Worm (Caenorhabditis elegans) whole organism, late embryonic: ENCODE data around the gene pals-20.
A peak's percentile ranks its signal among the peaks of the same experiment; 100 is the strongest.

Source experiments
- F13H6.1 ChIP-seq: sonication (generic microtip); optimal IDR thresholded peaks from 2 replicates; lab custom pipeline; 2016; ENCODE audit warnings: missing genetic modification characterization, missing compliant biosample characterization
- T23F11.4 ChIP-seq: fragments of 200-800 bp; sonication (Bioruptor generic); optimal IDR thresholded peaks from 2 replicates; lab custom pipeline; 2018; ENCODE audit warnings: mild to moderate bottlenecking, missing genetic modification characterization, missing compliant biosample characterization
- Y22D7AL.16 ChIP-seq: sonication (generic microtip); optimal IDR thresholded peaks from 2 replicates; lab custom pipeline; 2016; ENCODE audit warnings: missing genetic modification characterization, missing compliant biosample characterization
- ceh-14 ChIP-seq: sonication (generic microtip); optimal IDR thresholded peaks from 2 replicates; lab custom pipeline; 2016; ENCODE audit warnings: missing genotype, missing genetic modification characterization, missing compliant biosample characterization
- ceh-19 ChIP-seq: fragments of 200-800 bp; sonication (Bioruptor generic); optimal IDR thresholded peaks from 2 replicates; lab custom pipeline; 2018; ENCODE audit warnings: mild to moderate bottlenecking, missing genetic modification characterization, missing compliant biosample characterization
- ceh-24 ChIP-seq: sonication (generic microtip); optimal IDR thresholded peaks from 2 replicates; lab custom pipeline; 2016; ENCODE audit warnings: mild to moderate bottlenecking, missing genetic modification characterization, missing compliant biosample characterization
- ceh-48 ChIP-seq: sonication (generic microtip); optimal IDR thresholded peaks from 2 replicates; lab custom pipeline; 2016; ENCODE audit warnings: missing genetic modification characterization, inconsistent platforms, missing compliant biosample characterization
- ceh-9 ChIP-seq: sonication (generic microtip); optimal IDR thresholded peaks from 2 replicates; lab custom pipeline; 2016; ENCODE audit warnings: mild to moderate bottlenecking, missing genetic modification characterization, inconsistent platforms, missing compliant biosample characterization
- che-1 ChIP-seq: sonication (generic microtip); optimal IDR thresholded peaks from 2 replicates; lab custom pipeline; 2016; ENCODE audit warnings: mild to moderate bottlenecking, missing genetic modification characterization, missing compliant biosample characterization
- elt-2 ChIP-seq: sonication (generic microtip); optimal IDR thresholded peaks from 2 replicates; lab custom pipeline; 2016; ENCODE audit warnings: missing genetic modification reagents, missing genetic modification characterization, missing compliant biosample characterization
- eyg-1 ChIP-seq: sonication (generic microtip); optimal IDR thresholded peaks from 2 replicates; lab custom pipeline; 2016; ENCODE audit warnings: missing genotype, missing genetic modification characterization, missing compliant biosample characterization
- fax-1 ChIP-seq: sonication (generic microtip); optimal IDR thresholded peaks from 2 replicates; lab custom pipeline; 2016; ENCODE audit warnings: missing genotype, missing genetic modification characterization, missing compliant biosample characterization
- fkh-10 ChIP-seq: fragments of 150-350 bp; optimal IDR thresholded peaks from 2 replicates; lab custom pipeline; 2014; ENCODE audit warnings: missing biosample characterization, missing genetic modification reagents, missing genetic modification characterization
- fkh-6 ChIP-seq: sonication (generic microtip); optimal IDR thresholded peaks from 2 replicates; lab custom pipeline; 2016; ENCODE audit warnings: missing genetic modification characterization, missing compliant biosample characterization
- hlh-13 ChIP-seq: fragments of 200-800 bp; sonication (Bioruptor generic); optimal IDR thresholded peaks from 2 replicates; lab custom pipeline; 2018; ENCODE audit warnings: mild to moderate bottlenecking, missing genetic modification characterization, missing compliant biosample characterization
- hlh-15 ChIP-seq: sonication (generic microtip); optimal IDR thresholded peaks from 2 replicates; lab custom pipeline; 2016; ENCODE audit warnings: missing genetic modification characterization, missing compliant biosample characterization
- hlh-30 ChIP-seq: sonication (generic microtip); optimal IDR thresholded peaks from 2 replicates; lab custom pipeline; 2017; ENCODE audit warnings: antibody characterized with exemption, missing genetic modification characterization, missing compliant biosample characterization; ENCODE audit not compliant: insufficient read depth
- hlh-8 ChIP-seq: sonication (generic microtip); optimal IDR thresholded peaks from 2 replicates; lab custom pipeline; 2016; ENCODE audit warnings: missing genotype, missing genetic modification characterization, missing compliant biosample characterization
- lim-6 ChIP-seq: sonication (generic microtip); optimal IDR thresholded peaks from 2 replicates; lab custom pipeline; 2016; ENCODE audit warnings: missing genetic modification characterization, missing compliant biosample characterization
- lin-11 ChIP-seq: fragments of 200-800 bp; sonication (Bioruptor generic); optimal IDR thresholded peaks from 2 replicates; lab custom pipeline; 2018; ENCODE audit warnings: mild to moderate bottlenecking, missing genetic modification characterization, missing compliant biosample characterization
- madf-2 ChIP-seq: sonication (generic microtip); optimal IDR thresholded peaks from 2 replicates; lab custom pipeline; 2017; ENCODE audit warnings: missing genetic modification characterization, missing compliant biosample characterization
- nfya-1 ChIP-seq: sonication (generic microtip); optimal IDR thresholded peaks from 2 replicates; lab custom pipeline; 2017; ENCODE audit warnings: missing genetic modification characterization, mild to moderate bottlenecking, missing compliant biosample characterization, antibody characterized with exemption, moderate library complexity
- npax-4 ChIP-seq: sonication (generic microtip); optimal IDR thresholded peaks from 2 replicates; lab custom pipeline; 2016; ENCODE audit warnings: missing genetic modification characterization, missing compliant biosample characterization
- odd-2 ChIP-seq: sonication (generic microtip); optimal IDR thresholded peaks from 2 replicates; lab custom pipeline; 2017; ENCODE audit warnings: antibody characterized with exemption, mild to moderate bottlenecking, missing genetic modification characterization, missing compliant biosample characterization
- pag-3 ChIP-seq: sonication (generic microtip); optimal IDR thresholded peaks from 2 replicates; lab custom pipeline; 2016; ENCODE audit warnings: missing compliant biosample characterization, missing genetic modification characterization, borderline replicate concordance
- pat-9 ChIP-seq: fragments of 200-800 bp; sonication (Bioruptor generic); optimal IDR thresholded peaks from 2 replicates; lab custom pipeline; 2018; ENCODE audit warnings: mild to moderate bottlenecking, missing genetic modification characterization, moderate library complexity, missing compliant biosample characterization
- pha-2 ChIP-seq: sonication (generic microtip); optimal IDR thresholded peaks from 2 replicates; lab custom pipeline; 2017; ENCODE audit warnings: mild to moderate bottlenecking, missing genetic modification characterization, missing compliant biosample characterization
- pqm-1 ChIP-seq: sonication (generic microtip); optimal IDR thresholded peaks from 2 replicates; lab custom pipeline; 2016; ENCODE audit warnings: missing genetic modification characterization, missing compliant biosample characterization
- ref-2 ChIP-seq: sonication (generic microtip); optimal IDR thresholded peaks from 2 replicates; lab custom pipeline; 2016; ENCODE audit warnings: missing genetic modification characterization, missing compliant biosample characterization
- rnt-1 ChIP-seq: sonication (generic microtip); optimal IDR thresholded peaks from 2 replicates; lab custom pipeline; 2016; ENCODE audit warnings: missing genetic modification characterization, missing compliant biosample characterization
- sdc-2 ChIP-seq: sonication (generic microtip); optimal IDR thresholded peaks from 2 replicates; lab custom pipeline; 2016; ENCODE audit warnings: missing genotype, missing genetic modification characterization, missing compliant biosample characterization
- sox-2 ChIP-seq: fragments of 200-800 bp; sonication (Bioruptor generic); IDR thresholded peaks from 2 replicates; pipeline ENCODE4 v1.3.6; 2022; ENCODE audit warnings: missing genetic modification reagents, missing genetic modification characterization, missing compliant biosample characterization
- ttx-3 ChIP-seq: sonication (generic microtip); optimal IDR thresholded peaks from 2 replicates; lab custom pipeline; 2016; ENCODE audit warnings: missing genetic modification reagents, missing genetic modification characterization, missing compliant biosample characterization
- unc-42 ChIP-seq: sonication (generic microtip); optimal IDR thresholded peaks from 2 replicates; lab custom pipeline; 2016; ENCODE audit warnings: missing genotype, missing genetic modification characterization, missing compliant biosample characterization
- unc-86 ChIP-seq: sonication (generic microtip); optimal IDR thresholded peaks from 2 replicates; lab custom pipeline; 2016; ENCODE audit warnings: missing genetic modification characterization, missing compliant biosample characterization
- ztf-16 ChIP-seq: sonication (generic microtip); optimal IDR thresholded peaks from 2 replicates; lab custom pipeline; 2017; ENCODE audit warnings: missing genetic modification characterization, missing compliant biosample characterization

Gene pals-20

ce11 chrIII:1388274-1389058 lies at the start of gene pals-20:
Gene pals-20, minus strand, starts transcription at chrIII:1388324.
- TF ChIP-seq madf-2 (no peak), lin-11 (tag; lab: Kevin White, UChicago) (no peak), pqm-1 (tag; lab: Kevin White, UChicago) (no peak), lim-6 (tag; lab: Kevin White, UChicago) (no peak), ztf-16 (tag; lab: Kevin White, UChicago) (no peak), hlh-15 (tag; lab: Kevin White, UChicago) (no peak), ttx-3 (tag; lab: Kevin White, UChicago) (no peak), che-1 (tag; lab: Kevin White, UChicago) (no peak), pag-3 (tag; lab: Kevin White, UChicago) (no peak), odd-2 (tag; lab: Kevin White, UChicago) (no peak), hlh-30 (tag; lab: Kevin White, UChicago) (no peak), ref-2 (tag; lab: Kevin White, UChicago) (no peak), sdc-2 (tag; lab: Kevin White, UChicago) (no peak), F13H6.1 (tag; lab: Kevin White, UChicago) (no peak), fax-1 (tag; lab: Kevin White, UChicago) (no peak), pha-2 (tag; lab: Kevin White, UChicago) (no peak), ceh-14 (tag; lab: Kevin White, UChicago) (no peak), elt-2 (tag; lab: Kevin White, UChicago) (no peak), ceh-24 (no peak), ceh-9 (tag; lab: Kevin White, UChicago) (no peak)

DNA sequence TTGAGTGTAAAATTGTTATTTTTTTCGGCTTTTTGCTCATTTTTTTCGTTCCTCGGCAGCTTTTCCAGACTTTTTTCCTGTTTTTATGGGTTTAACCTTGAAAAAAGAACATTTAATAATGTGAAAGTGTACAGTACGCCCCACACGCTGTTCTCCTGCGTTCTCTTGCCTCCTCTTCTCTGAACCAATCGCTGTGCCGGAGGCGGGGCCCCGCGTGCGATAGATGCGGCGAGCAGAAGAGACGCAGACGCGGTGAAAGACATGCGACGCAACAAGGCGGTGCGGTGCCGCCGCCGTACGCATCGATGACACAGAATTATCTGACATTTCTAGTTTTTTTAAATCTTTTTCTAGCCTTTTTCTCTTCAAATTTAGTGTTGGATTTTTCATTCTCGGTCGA lies 48.6 kb upstream of the pals-20 start:
- TF ChIP-seq unc-86 (tag; lab: Kevin White, UChicago) (no peak), nfya-1 (tag; lab: Kevin White, UChicago) (peak; percentile 99), rnt-1 (tag; lab: Kevin White, UChicago) (no peak), ceh-9 (tag; lab: Kevin White, UChicago) (no peak), che-1 (tag; lab: Kevin White, UChicago) (no peak), hlh-8 (tag; lab: Kevin White, UChicago) (no peak), lin-11 (tag; lab: Kevin White, UChicago) (no peak), madf-2 (no peak), fkh-6 (tag; lab: Kevin White, UChicago) (no peak)
- TF ChIP-seq, all 69 proteins: peak for 1

- TF ChIP-seq ceh-19 (GFP tag; lab: Kevin White, UChicago) (no peak), ref-2 (tag; lab: Kevin White, UChicago) (peak; percentile 54), che-1 (tag; lab: Kevin White, UChicago) (no peak), hlh-13 (no peak), fkh-10 (GFP tag; lab: Kevin White, UChicago) (no peak), odd-2 (tag; lab: Kevin White, UChicago) (no peak), nfya-1 (tag; lab: Kevin White, UChicago) (peak; percentile 18), T23F11.4 (no peak), unc-42 (no peak), sox-2 (GFP tag; lab: Robert Waterston, UW) (no peak), pag-3 (tag; lab: Kevin White, UChicago) (no peak), pqm-1 (tag; lab: Kevin White, UChicago) (no peak)
Measured at ce11 chrIII:1429920-1430437, 41.9 kb upstream of the pals-20 start.

ce11 chrIII:1429275-1429674 lies 41.2 kb upstream of the pals-20 start:
- TF ChIP-seq ceh-48 (tag; lab: Kevin White, UChicago) (no peak), npax-4 (tag; lab: Kevin White, UChicago) (no peak), pha-2 (tag; lab: Kevin White, UChicago) (no peak), pat-9 (tag; lab: Kevin White, UChicago) (no peak), sox-2 (GFP tag; lab: Robert Waterston, UW) (no peak), che-1 (tag; lab: Kevin White, UChicago) (no peak), Y22D7AL.16 (no peak), rnt-1 (tag; lab: Kevin White, UChicago) (no peak), eyg-1 (tag; lab: Kevin White, UChicago) (no peak)
